Fruit fly (Drosophila melanogaster) whole organism, adult: ENCODE results near the gene CG12362.

ENCODE experiments used
- CG7045 ChIP-seq: fragments of 200-800 bp; sonication (Bioruptor generic); optimal IDR thresholded peaks from 2 replicates; lab custom pipeline; 2017; ENCODE audit warnings: missing biosample characterization, mild to moderate bottlenecking, missing genetic modification characterization
- Crg-1 ChIP-seq: fragments of 200-800 bp; sonication (Bioruptor generic); optimal IDR thresholded peaks from 2 replicates; lab custom pipeline; 2016; ENCODE audit warnings: missing biosample characterization, missing genetic modification characterization
- bab1 ChIP-seq: fragments of 200-800 bp; sonication (Bioruptor generic); optimal IDR thresholded peaks from 3 replicates; lab custom pipeline; 2019; ENCODE audit warnings: missing biosample characterization, mild to moderate bottlenecking, missing genetic modification characterization, moderate library complexity
- cic ChIP-seq: fragments of 200-800 bp; sonication (Bioruptor generic); optimal IDR thresholded peaks from 2 replicates; lab custom pipeline; 2017; ENCODE audit warnings: missing biosample characterization, mild to moderate bottlenecking, missing genetic modification characterization, moderate library complexity
- cnc ChIP-seq, 2 experiments: fragments of >200 bp; optimal IDR thresholded peaks; 2 replicates each; lab custom pipeline; 2017
- kay ChIP-seq: fragments of 200-800 bp; sonication (Bioruptor generic); peaks from one replicate; lab custom pipeline; 2016; ENCODE audit warnings: missing biosample characterization, missing genetic modification characterization, borderline replicate concordance
- ovo ChIP-seq: fragments of 200-800 bp; sonication (Bioruptor generic); optimal IDR thresholded peaks from 2 replicates; lab custom pipeline; 2016; ENCODE audit warnings: missing biosample characterization, missing genetic modification characterization
- toe ChIP-seq: fragments of 200-800 bp; sonication (Bioruptor generic); optimal IDR thresholded peaks from 2 replicates; lab custom pipeline; 2016; ENCODE audit warnings: missing biosample characterization, missing genetic modification characterization

DNA sequence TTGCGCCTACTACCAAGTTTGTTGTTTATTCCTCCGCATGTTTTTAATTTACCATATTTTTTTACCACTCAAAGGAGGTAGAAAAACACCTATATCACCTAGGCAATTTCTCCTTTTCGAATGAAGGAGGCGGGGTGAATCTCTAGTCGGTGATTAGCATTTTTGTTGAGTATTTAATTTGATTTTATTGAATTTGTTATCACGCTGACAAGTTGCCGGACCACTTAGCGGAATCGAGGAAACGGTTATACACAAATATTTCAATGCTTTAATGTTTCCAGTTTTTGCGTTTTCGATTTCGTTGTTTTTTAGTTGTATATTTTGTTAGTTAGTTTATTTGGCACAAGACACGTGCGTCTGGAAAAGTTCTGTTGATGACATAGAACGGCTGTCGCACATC lies 39.9 kb upstream of the CG12362 start:
- TF ChIP-seq Crg-1, result no peak
- TF ChIP-seq kay (GFP tag; lab: Kevin White, UChicago), result no peak
- TF ChIP-seq cnc (optimal IDR thresholded peaks at IDR 0.05; lab: Kevin White, UChicago), result no peak
- no peak for TF ChIP-seq ovo (GFP tag; lab: Kevin White, UChicago)
- TF ChIP-seq toe, result no peak
- no peak for TF ChIP-seq cic (GFP tag; lab: Kevin White, UChicago)
- no peak for TF ChIP-seq bab1 (GFP tag; lab: Kevin White, UChicago)
- no peak for TF ChIP-seq CG7045 (GFP tag; lab: Kevin White, UChicago)
